Fruit fly (Drosophila melanogaster) whole organism, embryonic: ENCODE measurements around the gene heix.

Experiments used
- Antp ChIP-seq: fragments of 200-800 bp; sonication (Bioruptor generic); optimal IDR thresholded peaks from 3 replicates; lab custom pipeline; 2016; ENCODE audit warnings: missing biosample characterization, missing genetic modification characterization
- CG10147 ChIP-seq: fragments of 200-800 bp; sonication (Bioruptor generic); optimal IDR thresholded peaks from 2 replicates; lab custom pipeline; 2019; ENCODE audit warnings: missing biosample characterization, mild to moderate bottlenecking, missing genetic modification characterization, moderate library complexity
- CG11695 ChIP-seq: fragments of 200-800 bp; sonication (Bioruptor generic); IDR thresholded peaks from 3 replicates; pipeline ENCODE4 v1.3.6; 2022; ENCODE audit warnings: missing biosample characterization, missing genetic modification characterization
- CG12104 ChIP-seq: fragments of 200-800 bp; sonication (Bioruptor generic); optimal IDR thresholded peaks from 3 replicates; lab custom pipeline; 2016; ENCODE audit warnings: missing biosample characterization, missing genetic modification characterization
- CG12219 ChIP-seq: fragments of 200-800 bp; sonication (Bioruptor generic); optimal IDR thresholded peaks from 3 replicates; lab custom pipeline; 2018; ENCODE audit warnings: missing biosample characterization, mild to moderate bottlenecking, missing genetic modification characterization
- CG12391 ChIP-seq: fragments of 200-800 bp; sonication (Bioruptor generic); optimal IDR thresholded peaks from 3 replicates; lab custom pipeline; 2018; ENCODE audit warnings: missing biosample characterization, mild to moderate bottlenecking, missing genetic modification characterization, moderate library complexity
- CG14965 ChIP-seq: fragments of 200-800 bp; sonication (Bioruptor generic); optimal IDR thresholded peaks from 2 replicates; lab custom pipeline; 2016; ENCODE audit warnings: missing biosample characterization, missing genetic modification characterization, borderline replicate concordance
- CG1603 ChIP-seq: fragments of 200-800 bp; sonication (Bioruptor generic); optimal IDR thresholded peaks from 2 replicates; lab custom pipeline; 2019; ENCODE audit warnings: missing biosample characterization, mild to moderate bottlenecking, missing genetic modification characterization, moderate library complexity
- CG17361 ChIP-seq: fragments of 200-800 bp; sonication (Bioruptor generic); IDR thresholded peaks from 3 replicates; pipeline ENCODE4 v1.3.6; 2022; ENCODE audit warnings: missing biosample characterization, missing genetic modification characterization
- CG3281 ChIP-seq: fragments of 200-800 bp; sonication (Bioruptor generic); optimal IDR thresholded peaks from 3 replicates; lab custom pipeline; 2017; ENCODE audit warnings: missing biosample characterization, mild to moderate bottlenecking, missing genetic modification characterization
- CG42726 ChIP-seq: fragments of 200-800 bp; sonication (Bioruptor generic); IDR thresholded peaks from 2 replicates; pipeline ENCODE4 v1.3.6; 2022; ENCODE audit warnings: missing biosample characterization, missing genetic modification characterization; ENCODE audit not compliant: partially characterized antibody
- CG4328 ChIP-seq: fragments of 200-800 bp; sonication (Bioruptor generic); optimal IDR thresholded peaks from 3 replicates; lab custom pipeline; 2017; ENCODE audit warnings: missing biosample characterization, missing genetic modification reagents, missing genetic modification characterization
- CG4730 ChIP-seq: fragments of 200-800 bp; sonication (Bioruptor generic); IDR thresholded peaks from 2 replicates; pipeline ENCODE4 v1.3.6; 2022; ENCODE audit warnings: missing biosample characterization, missing genetic modification characterization
- CG7987 ChIP-seq: fragments of 200-800 bp; sonication (Bioruptor generic); optimal IDR thresholded peaks from 2 replicates; lab custom pipeline; 2018; ENCODE audit warnings: missing biosample characterization, mild to moderate bottlenecking, missing genetic modification characterization, moderate library complexity
- CG8290 ChIP-seq, 3 experiments: fragments of 200-800 bp; sonication (Bioruptor generic); optimal IDR thresholded peaks; 2 replicates each; lab custom pipeline; 2016 to 2019; ENCODE audit warnings: missing biosample characterization in 3 of 3, missing genetic modification characterization in 3 of 3, mild to moderate bottlenecking in 2 of 3, moderate library complexity in 1 of 3
- CG8765 ChIP-seq: fragments of 200-800 bp; sonication (Bioruptor generic); IDR thresholded peaks from 2 replicates; pipeline ENCODE4 v1.3.6; 2022; ENCODE audit warnings: missing biosample characterization, missing genetic modification characterization
- CG8924 ChIP-seq: fragments of 200-800 bp; optimal IDR thresholded peaks from 3 replicates; lab custom pipeline; 2019; ENCODE audit warnings: missing biosample characterization, mild to moderate bottlenecking, missing genetic modification characterization, moderate library complexity
- CG8944 ChIP-seq: fragments of 200-800 bp; sonication (Bioruptor generic); optimal IDR thresholded peaks from 3 replicates; lab custom pipeline; 2016; ENCODE audit warnings: missing biosample characterization, missing genetic modification characterization
- Dbx ChIP-seq: fragments of 200-800 bp; sonication (Bioruptor generic); IDR thresholded peaks from 3 replicates; pipeline ENCODE4 v1.3.6; 2022; ENCODE audit warnings: missing biosample characterization, missing genetic modification characterization
- Dfd ChIP-seq, 2 experiments: fragments of >200 bp; optimal IDR thresholded peaks; 2 replicates each; lab custom pipeline; 2017; ENCODE audit warnings: missing biosample characterization in 2 of 2, missing genetic modification characterization in 2 of 2
- Doc2 ChIP-seq: fragments of 200-800 bp; sonication (Bioruptor generic); IDR thresholded peaks from 2 replicates; pipeline ENCODE4 v1.3.6; 2022; ENCODE audit warnings: missing biosample characterization, missing genetic modification characterization
- E2f2 ChIP-seq: fragments of 200-800 bp; sonication (Bioruptor generic); IDR thresholded peaks from 2 replicates; pipeline ENCODE4 v1.3.6; 2022; ENCODE audit warnings: missing biosample characterization, missing genetic modification characterization
- Ets65A ChIP-seq: fragments of 200-800 bp; sonication (Bioruptor generic); peaks from one replicate; lab custom pipeline; 2016; ENCODE audit warnings: missing biosample characterization, missing genetic modification characterization
- Fer2 ChIP-seq: fragments of 200-800 bp; sonication (Bioruptor generic); optimal IDR thresholded peaks from 2 replicates; lab custom pipeline; 2018; ENCODE audit warnings: missing biosample characterization, mild to moderate bottlenecking, missing genetic modification characterization, moderate library complexity
- HLH54F ChIP-seq: fragments of 200-800 bp; sonication (Bioruptor generic); optimal IDR thresholded peaks from 3 replicates; lab custom pipeline; 2016; ENCODE audit warnings: missing biosample characterization, missing genetic modification characterization
- HLHmδ ChIP-seq: fragments of 200-800 bp; sonication (Bioruptor generic); optimal IDR thresholded peaks from 2 replicates; lab custom pipeline; 2018; ENCODE audit warnings: missing biosample characterization, mild to moderate bottlenecking, missing genetic modification characterization, moderate library complexity
- MTF-1 ChIP-seq: fragments of 200-800 bp; sonication (Bioruptor generic); optimal IDR thresholded peaks from 2 replicates; lab custom pipeline; 2018; ENCODE audit warnings: missing biosample characterization, mild to moderate bottlenecking, missing genetic modification characterization, borderline replicate concordance
- Pdp1 ChIP-seq, 2 experiments: fragments of 200-800 bp; sonication (Bioruptor generic); optimal IDR thresholded peaks; 3 replicates each; lab custom pipeline; 2016; ENCODE audit warnings: missing biosample characterization in 2 of 2, missing genetic modification characterization in 2 of 2, mild to moderate bottlenecking in 1 of 2, moderate library complexity in 1 of 2
- Ptx1 ChIP-seq: fragments of 200-800 bp; sonication (Bioruptor generic); IDR thresholded peaks from 2 replicates; pipeline ENCODE4 v1.3.6; 2022; ENCODE audit warnings: missing biosample characterization, missing genetic modification characterization
- Vsx1 ChIP-seq: fragments of 200-800 bp; sonication (Bioruptor generic); optimal IDR thresholded peaks from 2 replicates; lab custom pipeline; 2017; ENCODE audit warnings: missing biosample characterization, mild to moderate bottlenecking, missing genetic modification characterization, missing genetic modification reagents
- ab ChIP-seq: fragments of 200-800 bp; sonication (Bioruptor generic); optimal IDR thresholded peaks from 2 replicates; lab custom pipeline; 2016; ENCODE audit warnings: missing biosample characterization, missing genetic modification characterization
- ash1 ChIP-seq: fragments of 200-800 bp; sonication (Bioruptor generic); optimal IDR thresholded peaks from 2 replicates; lab custom pipeline; 2018; ENCODE audit warnings: missing biosample characterization, mild to moderate bottlenecking, missing genetic modification characterization
- dm ChIP-seq: fragments of 200-800 bp; sonication (Bioruptor generic); optimal IDR thresholded peaks from 3 replicates; lab custom pipeline; 2016; ENCODE audit warnings: missing biosample characterization, missing genetic modification characterization
- dmrt11E ChIP-seq: fragments of 200-800 bp; sonication (Bioruptor generic); optimal IDR thresholded peaks from 3 replicates; lab custom pipeline; 2018; ENCODE audit warnings: missing biosample characterization, mild to moderate bottlenecking, missing genetic modification characterization, moderate library complexity
- dmrt99B ChIP-seq: fragments of 200-800 bp; sonication (Bioruptor generic); optimal IDR thresholded peaks from 2 replicates; lab custom pipeline; 2018; ENCODE audit warnings: missing biosample characterization, mild to moderate bottlenecking, missing genetic modification characterization, moderate library complexity
- ewg ChIP-seq: fragments of 200-800 bp; sonication (Bioruptor generic); optimal IDR thresholded peaks from 3 replicates; lab custom pipeline; 2017; ENCODE audit warnings: mild to moderate bottlenecking, missing biosample characterization, missing genetic modification reagents, missing genetic modification characterization
- fd3F ChIP-seq: fragments of 200-800 bp; sonication (Bioruptor generic); optimal IDR thresholded peaks from 2 replicates; lab custom pipeline; 2018; ENCODE audit warnings: missing biosample characterization, mild to moderate bottlenecking, missing genetic modification characterization, moderate library complexity
- h ChIP-seq: fragments of >200 bp; optimal IDR thresholded peaks from 2 replicates; lab custom pipeline; 2017
- hth ChIP-seq: fragments of >200 bp; optimal IDR thresholded peaks from 2 replicates; lab custom pipeline; 2017; ENCODE audit warnings: inconsistent platforms
- jigr1 ChIP-seq: fragments of 200-800 bp; sonication (Bioruptor generic); IDR thresholded peaks from 3 replicates; pipeline ENCODE4 v1.3.6; 2022; ENCODE audit warnings: missing biosample characterization, missing genetic modification characterization
- onecut ChIP-seq: fragments of 200-800 bp; sonication (Bioruptor generic); IDR thresholded peaks from 2 replicates; pipeline ENCODE4 v1.3.6; 2022; ENCODE audit warnings: missing biosample characterization, missing genetic modification characterization
- pan ChIP-seq, 4 experiments: fragments of >200 bp in 3 of 4; fragments of 200-800 bp in 1 of 4; sonication (Bioruptor generic) in 1 of 4; optimal IDR thresholded peaks in 3 of 4; IDR thresholded peaks in 1 of 4; 2 replicates each; pipeline versions ENCODE4 v1.3.6 to Lab custom; 2017 to 2022; ENCODE audit warnings: missing biosample characterization in 2 of 4, missing genetic modification characterization in 2 of 4, mixed read lengths in 1 of 4
- pfk ChIP-seq: fragments of 200-800 bp; sonication (Bioruptor generic); optimal IDR thresholded peaks from 2 replicates; lab custom pipeline; 2018; ENCODE audit warnings: missing biosample characterization, mild to moderate bottlenecking, missing genetic modification characterization, moderate library complexity
- pita ChIP-seq: fragments of 200-800 bp; sonication (Bioruptor generic); optimal IDR thresholded peaks from 2 replicates; lab custom pipeline; 2017; ENCODE audit warnings: missing biosample characterization, mild to moderate bottlenecking, missing genetic modification characterization
- pros ChIP-seq: fragments of 200-800 bp; sonication (Bioruptor generic); optimal IDR thresholded peaks from 3 replicates; lab custom pipeline; 2019; ENCODE audit warnings: missing biosample characterization, mild to moderate bottlenecking, missing genetic modification characterization, moderate library complexity
- run ChIP-seq: fragments of 200-800 bp; sonication (Bioruptor generic); optimal IDR thresholded peaks from 3 replicates; lab custom pipeline; 2018; ENCODE audit warnings: missing biosample characterization, mild to moderate bottlenecking, missing genetic modification characterization
- slbo ChIP-seq: fragments of 200-800 bp; sonication (Bioruptor generic); IDR thresholded peaks from 2 replicates; pipeline ENCODE4 v1.3.6; 2022; ENCODE audit warnings: missing biosample characterization, missing genetic modification characterization
- sug ChIP-seq: fragments of 200-800 bp; optimal IDR thresholded peaks from 2 replicates; lab custom pipeline; 2019; ENCODE audit warnings: missing biosample characterization, mild to moderate bottlenecking, missing genetic modification characterization, moderate library complexity
- tap ChIP-seq: fragments of 200-800 bp; optimal IDR thresholded peaks from 3 replicates; lab custom pipeline; 2019; ENCODE audit warnings: missing biosample characterization, mild to moderate bottlenecking, missing genetic modification characterization, moderate library complexity
- wek ChIP-seq: fragments of 200-800 bp; sonication (Bioruptor generic); optimal IDR thresholded peaks from 3 replicates; lab custom pipeline; 2018; ENCODE audit warnings: missing biosample characterization, mild to moderate bottlenecking, missing genetic modification characterization, moderate library complexity

The heix gene

DNA sequence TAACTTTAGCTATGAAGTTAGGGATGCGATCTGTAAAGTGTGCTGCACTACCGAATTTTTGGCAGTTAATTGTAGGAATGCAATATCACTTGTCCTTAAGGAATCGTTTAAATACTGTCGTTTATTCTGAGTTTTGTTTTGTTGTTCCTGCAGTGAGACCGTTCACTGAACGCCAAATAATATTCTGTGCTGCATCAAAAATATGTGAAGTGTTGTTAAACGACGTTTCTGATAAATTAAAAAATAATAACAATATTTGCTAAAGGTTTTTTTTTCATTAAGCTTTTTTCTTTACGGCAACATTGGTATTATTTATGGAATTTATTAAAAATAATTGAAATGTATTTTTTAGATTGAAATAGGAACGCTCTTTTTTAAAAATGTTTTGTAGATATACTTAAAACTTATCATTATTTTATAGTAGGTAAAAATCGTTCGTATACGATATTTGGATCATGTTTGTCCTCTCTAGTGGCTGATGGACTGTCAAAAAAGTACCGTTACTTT, 3.2 kb upstream of the heix start, which contains the start of gene GMF (continued):
- TF ChIP-seq CG10147 (GFP tag; lab: Kevin White, UChicago) (peak; percentile 48), Doc2 (GFP tag; lab: Robert Waterston, UW) (no peak), run (tag; lab: Kevin White, UChicago) (no peak), HLH54F (peak; percentile 7), ewg (no peak), CG8924 (tag; lab: Kevin White, UChicago) (peak; percentile 62), CG4730 (GFP tag; lab: Robert Waterston, UW) (no peak), tap (tag; lab: Kevin White, UChicago) (no peak), pita (no peak), CG14965 (GFP tag; lab: Kevin White, UChicago) (no peak), pan (optimal IDR thresholded peaks at IDR 0.05; lab: Kevin White, UChicago) (no peak), pan (GFP tag; optimal IDR thresholded peaks at IDR 0.05 in 1 of 2, IDR thresholded peaks at IDR 0.05 in 1 of 2) (peak in 1 of 2 experiments; percentile 27), hth (no peak), CG8765 (GFP tag; lab: Robert Waterston, UW) (no peak), fd3F (no peak), Antp (no peak), Ets65A (GFP tag; lab: Kevin White, UChicago) (peak; percentile 84), Dfd (GFP tag; optimal IDR thresholded peaks at IDR 0.05; lab: Kevin White, UChicago) (no peak), ash1 (GFP tag; lab: Kevin White, UChicago) (no peak), onecut (GFP tag; lab: Robert Waterston, UW) (no peak), CG17361 (GFP tag; lab: Robert Waterston, UW) (peak; percentile 78; the same call in 2 of the 3 replicates), CG3281 (peak; percentile 6), CG11695 (GFP tag; lab: Robert Waterston, UW) (no peak), MTF-1 (GFP tag; lab: Kevin White, UChicago) (no peak), CG1603 (tag; lab: Kevin White, UChicago) (no peak), sug (tag; lab: Kevin White, UChicago) (peak; percentile 43), Pdp1 (GFP tag; optimal IDR thresholded peaks at IDR 0.05; lab: Kevin White, UChicago) (peak; percentile 5 to 29), dm (no peak), Fer2 (tag; lab: Kevin White, UChicago) (no peak), CG12219 (GFP tag; lab: Kevin White, UChicago) (no peak), dmrt99B (tag; lab: Kevin White, UChicago) (no peak), CG12391 (peak; percentile 78), Ptx1 (GFP tag; lab: Robert Waterston, UW) (0 out of 2 replicates have a peak, but pooled peaks have one; percentile 25), wek (no peak), h (lab: Kevin White, UChicago) (no peak), CG8944 (no peak), Vsx1 (GFP tag; lab: Kevin White, UChicago) (no peak), Dbx (GFP tag; lab: Robert Waterston, UW) (0 out of 3 replicates have a peak, but pooled peaks have one; percentile 11), jigr1 (peak; percentile 67; the same call in 1 of the 3 replicates), CG8290 (GFP tag; optimal IDR thresholded peaks at IDR 0.05; lab: Kevin White, UChicago) (peak; percentile 41), CG8290 (tag; optimal IDR thresholded peaks at IDR 0.05; lab: Kevin White, UChicago) (no peak), CG7987 (GFP tag; lab: Kevin White, UChicago) (no peak), ab (no peak), CG4328 (no peak), E2f2 (GFP tag; lab: Robert Waterston, UW) (peak; percentile 38; the same call in 1 of the 2 replicates), slbo (GFP tag; lab: Robert Waterston, UW) (peak; percentile 45; the same call in 1 of the 2 replicates), dmrt11E (peak; percentile 60), pfk (no peak), CG42726 (GFP tag; lab: Robert Waterston, UW) (no peak), pros (GFP tag; lab: Kevin White, UChicago) (no peak), CG12104 (GFP tag; lab: Kevin White, UChicago) (no peak), HLHmδ (GFP tag; lab: Kevin White, UChicago) (no peak)
